Worm (Caenorhabditis elegans) whole organism, midembryonic: ENCODE measurements around the gene T02B11.4.
"Not testable (repeated sequence)": the region's sequence is repeated elsewhere in the genome, so short reads cannot be mapped to it uniquely, and the experiment has no call there.

Experiments used
- T22C8.4 ChIP-seq: fragments of 200-800 bp; sonication (Bioruptor generic); IDR thresholded peaks from 2 replicates; pipeline ENCODE4 v1.3.6; 2022; ENCODE audit warnings: missing genetic modification characterization, missing compliant biosample characterization
- cog-1 ChIP-seq: sonication (generic microtip); optimal IDR thresholded peaks from 2 replicates; lab custom pipeline; 2016; ENCODE audit warnings: missing genetic modification characterization, missing compliant biosample characterization
- flt-1 ChIP-seq: fragments of 200-800 bp; sonication (Bioruptor generic); IDR thresholded peaks from 2 replicates; pipeline ENCODE4 v1.3.6; 2022; ENCODE audit warnings: missing genetic modification characterization, missing compliant biosample characterization
- klf-2 ChIP-seq: fragments of 200-800 bp; sonication (Bioruptor generic); conservative IDR thresholded peaks from 2 replicates; pipeline ENCODE4 v1.3.6; 2022; ENCODE audit warnings: missing genetic modification reagents, missing genetic modification characterization, missing compliant biosample characterization
- med-1 ChIP-seq: sonication (generic microtip); optimal IDR thresholded peaks from 2 replicates; lab custom pipeline; 2017; ENCODE audit warnings: missing genetic modification characterization, mild to moderate bottlenecking, missing compliant biosample characterization, antibody characterized with exemption, missing genetic modification reagents; ENCODE audit not compliant: insufficient read depth
- ref-1 ChIP-seq: fragments of 200-800 bp; sonication (Bioruptor generic); conservative IDR thresholded peaks from 2 replicates; pipeline ENCODE4 v1.3.6; 2022; ENCODE audit warnings: missing genetic modification reagents, missing genetic modification characterization, missing compliant biosample characterization
- tab-1 ChIP-seq: fragments of 200-800 bp; sonication (Bioruptor generic); IDR thresholded peaks from 2 replicates; pipeline ENCODE4 v1.3.6; 2022; ENCODE audit warnings: missing genetic modification characterization, missing compliant biosample characterization
- ztf-23 ChIP-seq: fragments of 200-800 bp; sonication (Bioruptor generic); IDR thresholded peaks from 2 replicates; pipeline ENCODE4 v1.3.6; 2022; ENCODE audit warnings: missing genetic modification reagents, missing genetic modification characterization, missing compliant biosample characterization
- ztf-29 ChIP-seq: fragments of 200-800 bp; sonication (Bioruptor generic); IDR thresholded peaks from 2 replicates; pipeline ENCODE4 v1.3.6; 2022; ENCODE audit warnings: missing genetic modification reagents, missing genetic modification characterization, missing compliant biosample characterization

The T02B11.4 gene

DNA sequence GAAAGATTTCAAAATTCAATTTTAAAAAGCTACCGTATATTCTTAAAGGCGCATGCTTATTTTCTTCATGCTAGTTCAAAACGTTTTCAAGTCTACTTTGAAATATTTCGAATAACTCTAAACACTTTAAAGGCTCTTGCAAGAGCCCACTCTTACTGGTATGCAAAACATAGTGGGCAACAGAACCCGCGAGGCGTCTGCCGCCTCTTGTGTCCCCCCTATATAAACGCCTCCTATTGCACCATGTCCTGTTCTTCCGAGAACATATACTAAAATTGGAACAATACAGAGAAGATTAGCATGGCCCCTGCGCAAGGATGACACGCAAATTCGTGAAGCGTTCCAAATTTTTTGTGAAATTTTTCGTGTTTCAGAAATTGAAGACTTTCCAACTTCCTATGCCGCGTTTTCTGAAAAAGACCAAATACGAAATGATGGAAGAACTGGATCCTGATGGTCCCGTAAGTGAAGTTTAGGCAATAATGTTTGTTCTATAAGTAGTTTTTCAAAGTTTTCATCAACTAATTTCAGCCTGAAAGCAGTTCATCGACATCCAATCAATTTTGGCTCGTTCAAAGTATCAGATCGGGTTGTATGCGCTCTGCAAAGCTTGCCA, 12.0 kb downstream of the T02B11.4 start:
- TF ChIP-seq ztf-23 (GFP tag; lab: Robert Waterston, UW) (no peak), T22C8.4 (GFP tag; lab: Robert Waterston, UW) (no peak), ref-1 (GFP tag; lab: Robert Waterston, UW) (no peak; the same call in 1 of the 2 replicates), flt-1 (GFP tag; lab: Robert Waterston, UW) (0 out of 2 replicates have a peak, but pooled peaks have one; percentile 49), med-1 (GFP tag; lab: Kevin White, UChicago) (no peak), cog-1 (tag; lab: Kevin White, UChicago) (no peak), ztf-29 (0 out of 2 replicates have a peak, but pooled peaks have one; percentile 17)

- no peak for TF ChIP-seq ztf-23 (GFP tag; lab: Robert Waterston, UW)
These were observed 14.4 kb downstream of the T02B11.4 start, which contains the start of gene K09C6.2 for ce11 chrV:856549-856948. Gene K09C6.2, plus strand, starts transcription at chrV:856849.

ce11 chrV:854966-855365, 16.0 kb downstream of the T02B11.4 start, which contains the start of gene K09C6.9:
Gene K09C6.9, minus strand, starts transcription at chrV:855066.
- TF ChIP-seq cog-1 (tag; lab: Kevin White, UChicago) (no peak), ztf-23 (GFP tag; lab: Robert Waterston, UW) (no peak), ztf-29 (no peak), klf-2 (GFP tag; lab: Robert Waterston, UW) (no peak), med-1 (GFP tag; lab: Kevin White, UChicago) (no peak), flt-1 (GFP tag; lab: Robert Waterston, UW) (no peak), T22C8.4 (GFP tag; lab: Robert Waterston, UW) (no peak), tab-1 (GFP tag; lab: Robert Waterston, UW) (no peak), ref-1 (GFP tag; lab: Robert Waterston, UW) (no peak)

DNA sequence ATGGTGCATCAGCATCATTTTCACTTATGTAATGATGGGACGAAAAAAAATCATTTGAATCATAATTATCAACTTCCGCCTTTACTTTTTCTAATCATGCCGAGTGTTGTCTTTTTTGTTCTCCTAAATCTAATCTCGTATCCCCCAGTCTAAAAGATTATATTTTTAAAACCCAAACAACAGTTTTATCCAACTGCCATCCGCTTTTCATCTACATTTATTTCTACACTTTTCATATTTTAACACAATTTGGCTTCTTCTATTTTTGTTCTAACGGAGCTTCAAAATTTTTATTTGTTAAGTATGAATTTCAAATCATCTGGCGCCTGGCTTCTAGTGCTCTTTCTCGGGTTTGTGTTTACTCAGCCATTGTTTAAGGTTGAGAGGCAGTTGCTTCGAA, 18.7 kb downstream of the T02B11.4 start, which contains the start of gene K09C6.3:
Gene K09C6.3, plus strand, starts transcription at position 301 of the 400 bp plus-strand sequence.
- TF ChIP-seq ztf-29, result no peak
- TF ChIP-seq klf-2 (GFP tag; lab: Robert Waterston, UW), result no peak
- no peak for TF ChIP-seq flt-1 (GFP tag; lab: Robert Waterston, UW)
- no peak for TF ChIP-seq T22C8.4 (GFP tag; lab: Robert Waterston, UW)
- no peak for TF ChIP-seq ref-1 (GFP tag; lab: Robert Waterston, UW)
- TF ChIP-seq med-1 (GFP tag; lab: Kevin White, UChicago), result no peak
- no peak for TF ChIP-seq cog-1 (tag; lab: Kevin White, UChicago)
- no peak for TF ChIP-seq tab-1 (GFP tag; lab: Robert Waterston, UW)
- no peak for TF ChIP-seq ztf-23 (GFP tag; lab: Robert Waterston, UW)

- TF ChIP-seq ztf-23 (GFP tag; lab: Robert Waterston, UW), result no peak
- TF ChIP-seq tab-1 (GFP tag; lab: Robert Waterston, UW), result no peak
- TF ChIP-seq med-1 (GFP tag; lab: Kevin White, UChicago), result no peak
- TF ChIP-seq ref-1 (GFP tag; lab: Robert Waterston, UW), result no peak
These were observed 21.4 kb downstream of the T02B11.4 start, which contains the start of gene srbc-12 for ce11 chrV:849512-849911. Gene srbc-12, plus strand, starts transcription at chrV:849812.

DNA sequence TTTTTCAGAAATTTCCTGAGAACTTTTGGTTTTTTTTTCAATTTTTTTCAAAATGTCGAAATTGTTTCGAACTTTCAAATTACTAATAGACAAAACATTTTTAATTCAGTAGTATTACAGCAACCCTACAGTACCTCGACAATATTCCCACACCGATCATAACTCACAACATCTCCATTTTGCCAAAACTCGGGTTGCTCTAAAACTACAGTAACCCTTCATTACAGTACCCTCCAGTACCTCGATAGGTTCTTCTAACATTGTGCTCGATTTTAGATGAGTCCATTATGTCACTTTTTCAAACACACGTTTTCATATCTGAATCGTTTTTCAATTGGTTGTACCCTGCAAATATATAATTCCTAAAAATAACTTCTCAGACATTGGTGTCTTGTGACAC, 21.9 kb downstream of the T02B11.4 start:
- no peak for TF ChIP-seq klf-2 (GFP tag; lab: Robert Waterston, UW)
- no peak for TF ChIP-seq tab-1 (GFP tag; lab: Robert Waterston, UW)
- TF ChIP-seq cog-1 (tag; lab: Kevin White, UChicago), result no peak
- no peak for TF ChIP-seq T22C8.4 (GFP tag; lab: Robert Waterston, UW)
- TF ChIP-seq med-1 (GFP tag; lab: Kevin White, UChicago), result no peak
- no peak for TF ChIP-seq ref-1 (GFP tag; lab: Robert Waterston, UW)
- no peak for TF ChIP-seq ztf-23 (GFP tag; lab: Robert Waterston, UW)
- TF ChIP-seq flt-1 (GFP tag; lab: Robert Waterston, UW), result no peak

ce11 chrV:847521-847920, 23.4 kb downstream of the T02B11.4 start, which contains the start of gene srbc-13:
Gene srbc-13, plus strand, starts transcription at chrV:847821.
- TF ChIP-seq klf-2 (GFP tag; lab: Robert Waterston, UW) (no peak), T22C8.4 (GFP tag; lab: Robert Waterston, UW) (no peak), ztf-29 (no peak), cog-1 (tag; lab: Kevin White, UChicago) (no peak), ref-1 (GFP tag; lab: Robert Waterston, UW) (no peak), med-1 (GFP tag; lab: Kevin White, UChicago) (no peak), ztf-23 (GFP tag; lab: Robert Waterston, UW) (no peak), tab-1 (GFP tag; lab: Robert Waterston, UW) (no peak)

ce11 chrV:843118-843517, 27.8 kb downstream of the T02B11.4 start, which contains the start of gene K09C6.8:
Gene K09C6.8, minus strand, starts transcription at chrV:843218.
- TF ChIP-seq cog-1 (tag; lab: Kevin White, UChicago); ref-1 (GFP tag; lab: Robert Waterston, UW); med-1 (GFP tag; lab: Kevin White, UChicago): not testable (repeated sequence)

DNA sequence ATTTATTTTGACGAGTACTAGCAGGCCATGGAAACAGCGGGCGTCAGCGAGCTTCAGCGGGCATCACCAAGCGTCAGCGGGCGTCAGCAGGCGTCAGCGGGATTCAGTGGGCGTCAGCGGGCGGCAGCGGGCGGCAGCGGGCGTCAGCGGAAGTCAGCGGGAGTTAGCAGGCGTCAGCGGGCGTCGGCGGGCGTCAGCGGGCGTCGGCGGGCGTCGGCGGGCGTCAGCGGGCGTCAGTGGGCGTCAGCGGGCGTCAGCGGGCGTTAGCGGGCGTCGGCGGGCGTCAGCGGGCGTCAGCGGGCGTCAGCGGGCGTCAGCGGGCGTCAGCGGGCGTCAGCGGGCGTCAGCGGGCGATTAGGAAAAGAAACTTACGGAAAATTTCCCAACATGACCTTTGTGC, 28.3 kb downstream of the T02B11.4 start:
- TF ChIP-seq ztf-29, result no peak
- no peak for TF ChIP-seq med-1 (GFP tag; lab: Kevin White, UChicago)
- no peak for TF ChIP-seq ztf-23 (GFP tag; lab: Robert Waterston, UW)
- no peak for TF ChIP-seq T22C8.4 (GFP tag; lab: Robert Waterston, UW)
- no peak for TF ChIP-seq ref-1 (GFP tag; lab: Robert Waterston, UW)
- no peak for TF ChIP-seq cog-1 (tag; lab: Kevin White, UChicago)
- no peak for TF ChIP-seq flt-1 (GFP tag; lab: Robert Waterston, UW)
- no peak for TF ChIP-seq klf-2 (GFP tag; lab: Robert Waterston, UW)
